Worm (Caenorhabditis elegans) whole organism, mixed stage, embryonic: ENCODE measurements around the gene srg-46.

Experiments
- elt-3 ChIP-seq: fragments of 150-350 bp; optimal IDR thresholded peaks from 2 replicates; lab custom pipeline; 2014; ENCODE audit warnings: missing biosample characterization, missing genetic modification characterization
- flh-1 ChIP-seq: fragments of 200-800 bp; sonication (Bioruptor generic); optimal IDR thresholded peaks from 2 replicates; lab custom pipeline; 2018; ENCODE audit warnings: mild to moderate bottlenecking, missing genetic modification characterization, moderate library complexity, missing compliant biosample characterization
- ham-2 ChIP-seq: fragments of 200-800 bp; sonication (Bioruptor generic); optimal IDR thresholded peaks from 2 replicates; lab custom pipeline; 2018; ENCODE audit warnings: mild to moderate bottlenecking, missing genetic modification characterization, missing compliant biosample characterization
- lin-13 ChIP-seq: fragments of 150-350 bp; optimal IDR thresholded peaks from 2 replicates; lab custom pipeline; 2014; ENCODE audit warnings: missing biosample characterization, missing genetic modification characterization
- lsy-2 ChIP-seq: fragments of 150-350 bp; optimal IDR thresholded peaks from 2 replicates; lab custom pipeline; 2014; ENCODE audit warnings: missing biosample characterization, missing genetic modification characterization
- mep-1 ChIP-seq: fragments of 150-350 bp; optimal IDR thresholded peaks from 2 replicates; lab custom pipeline; 2017; ENCODE audit warnings: missing biosample characterization, missing genetic modification reagents, missing genetic modification characterization, inconsistent platforms
- nhr-237 ChIP-seq: fragments of 150-350 bp; optimal IDR thresholded peaks from 2 replicates; lab custom pipeline; 2014; ENCODE audit warnings: missing biosample characterization, missing genetic modification characterization
- nhr-28 ChIP-seq: fragments of 150-350 bp; optimal IDR thresholded peaks from 2 replicates; lab custom pipeline; 2014; ENCODE audit warnings: missing biosample characterization, missing genetic modification characterization
- pha-4 ChIP-seq: fragments of 150-350 bp; optimal IDR thresholded peaks from 2 replicates; lab custom pipeline; 2018; ENCODE audit warnings: missing biosample characterization, missing genetic modification reagents, missing genetic modification characterization
- snpc-4 ChIP-seq: fragments of 150-350 bp; optimal IDR thresholded peaks from 2 replicates; lab custom pipeline; 2014; ENCODE audit warnings: missing biosample characterization, missing genetic modification characterization
- sptf-1 ChIP-seq: sonication (generic microtip); optimal IDR thresholded peaks from 2 replicates; lab custom pipeline; 2017; ENCODE audit warnings: mild to moderate bottlenecking, missing genetic modification characterization, moderate library complexity, missing compliant biosample characterization
- unc-62 ChIP-seq: fragments of 150-350 bp; optimal IDR thresholded peaks from 2 replicates; lab custom pipeline; 2014; ENCODE audit warnings: missing biosample characterization, missing genetic modification reagents, missing genetic modification characterization
- ztf-11 ChIP-seq: fragments of 150-350 bp; optimal IDR thresholded peaks from 2 replicates; lab custom pipeline; 2014; ENCODE audit warnings: missing biosample characterization, missing genetic modification characterization

ce11 chrV:13401669-13402068 lies 38.2 kb downstream of the srg-46 start:
- TF ChIP-seq unc-62: no peak
- no peak for TF ChIP-seq nhr-28 (tag; lab: Kevin White, UChicago)
- TF ChIP-seq snpc-4 (tag; lab: Kevin White, UChicago): no peak
- no peak for TF ChIP-seq pha-4 (tag; lab: Kevin White, UChicago)
- TF ChIP-seq lsy-2 (tag; lab: Kevin White, UChicago): no peak
- TF ChIP-seq mep-1: no peak
- no peak for TF ChIP-seq nhr-237 (tag; lab: Kevin White, UChicago)
- no peak for TF ChIP-seq ham-2
- no peak for TF ChIP-seq flh-1 (GFP tag; lab: Kevin White, UChicago)
- TF ChIP-seq ztf-11 (tag; lab: Kevin White, UChicago): no peak
- TF ChIP-seq sptf-1 (tag; lab: Kevin White, UChicago): no peak
- no peak for TF ChIP-seq lin-13
- TF ChIP-seq elt-3 (tag; lab: Kevin White, UChicago): no peak
